Worm (Caenorhabditis elegans) whole organism, L1 larva: ENCODE data around the gene swd-2.1.

Experiments
- elt-2 ChIP-seq: sonication (generic microtip); optimal IDR thresholded peaks from 2 replicates; lab custom pipeline; 2016; ENCODE audit warnings: missing genetic modification characterization, mild to moderate bottlenecking, inconsistent platforms, missing compliant biosample characterization, missing genetic modification reagents
- grh-1 ChIP-seq: fragments of 200-800 bp; sonication (Bioruptor generic); IDR thresholded peaks from 2 replicates; pipeline ENCODE4 v1.3.6; 2022; ENCODE audit warnings: missing genetic modification reagents, missing genetic modification characterization, missing compliant biosample characterization
- lin-35 ChIP-seq, 2 experiments: fragments of 150-350 bp; optimal IDR thresholded peaks; 2 replicates each; lab custom pipeline; 2014; ENCODE audit warnings: missing biosample characterization in 2 of 2, missing genetic modification characterization in 2 of 2, missing genetic modification reagents in 2 of 2
- mdl-1 ChIP-seq, 2 experiments: fragments of 150-350 bp; optimal IDR thresholded peaks; 2 replicates each; lab custom pipeline; 2014 to 2017; ENCODE audit warnings: missing biosample characterization in 2 of 2, missing genetic modification characterization in 2 of 2, inconsistent platforms in 1 of 2
- nhr-11 ChIP-seq: fragments of 150-350 bp; optimal IDR thresholded peaks from 2 replicates; lab custom pipeline; 2014; ENCODE audit warnings: missing biosample characterization, missing genetic modification characterization
- nhr-28 ChIP-seq: fragments of 150-350 bp; optimal IDR thresholded peaks from 2 replicates; lab custom pipeline; 2014; ENCODE audit warnings: missing biosample characterization, missing genetic modification characterization
- snpc-4 ChIP-seq: fragments of 150-350 bp; optimal IDR thresholded peaks from 2 replicates; lab custom pipeline; 2014; ENCODE audit warnings: missing biosample characterization, missing genetic modification characterization
- unc-62 ChIP-seq: fragments of 150-350 bp; optimal IDR thresholded peaks from 2 replicates; lab custom pipeline; 2014; ENCODE audit warnings: missing biosample characterization, missing genetic modification reagents, missing genetic modification characterization

- TF ChIP-seq mdl-1 (tag; optimal IDR thresholded peaks at IDR 0.05; lab: Kevin White, UChicago) (no peak), nhr-11 (no peak), grh-1 (GFP tag; lab: Robert Waterston, UW) (no peak), lin-35 (GFP tag; optimal IDR thresholded peaks at IDR 0.05; lab: Kevin White, UChicago) (no peak), nhr-28 (tag; lab: Kevin White, UChicago) (no peak), elt-2 (tag; lab: Kevin White, UChicago) (no peak), unc-62 (GFP tag; lab: Kevin White, UChicago) (no peak), snpc-4 (no peak)
Measured at ce11 chrIV:7775725-7776124, at the start of gene swd-2.1.
